Fruit fly (Drosophila melanogaster) whole organism, embryonic: ENCODE data around the gene CG17906.

Experiments used
- Antp ChIP-seq: fragments of 200-800 bp; sonication (Bioruptor generic); optimal IDR thresholded peaks from 3 replicates; lab custom pipeline; 2016; ENCODE audit warnings: missing biosample characterization, missing genetic modification characterization
- Asciz ChIP-seq: fragments of 200-800 bp; sonication (Bioruptor generic); optimal IDR thresholded peaks from 2 replicates; lab custom pipeline; 2017; ENCODE audit warnings: missing biosample characterization, mild to moderate bottlenecking, missing genetic modification characterization, missing genetic modification reagents
- BtbVII ChIP-seq: fragments of 200-800 bp; sonication (Bioruptor generic); optimal IDR thresholded peaks from 3 replicates; lab custom pipeline; 2017; ENCODE audit warnings: missing biosample characterization, mild to moderate bottlenecking, missing genetic modification characterization
- CG10274 ChIP-seq: fragments of 200-800 bp; sonication (Bioruptor generic); optimal IDR thresholded peaks from 3 replicates; lab custom pipeline; 2017; ENCODE audit warnings: missing biosample characterization, mild to moderate bottlenecking, missing genetic modification characterization
- CG10366 ChIP-seq: fragments of 200-800 bp; sonication (Bioruptor generic); IDR thresholded peaks from 2 replicates; pipeline ENCODE4 v1.3.6; 2022; ENCODE audit warnings: missing biosample characterization, missing genetic modification characterization
- CG11456 ChIP-seq: fragments of 200-800 bp; sonication (Bioruptor generic); IDR thresholded peaks from 3 replicates; pipeline ENCODE4 v1.3.6; 2022; ENCODE audit warnings: missing biosample characterization, missing genetic modification characterization
- CG12219 ChIP-seq: fragments of 200-800 bp; sonication (Bioruptor generic); optimal IDR thresholded peaks from 3 replicates; lab custom pipeline; 2018; ENCODE audit warnings: missing biosample characterization, mild to moderate bottlenecking, missing genetic modification characterization
- CG14860 ChIP-seq: fragments of 200-800 bp; sonication (Bioruptor generic); IDR thresholded peaks from 3 replicates; pipeline ENCODE4 v1.3.6; 2022; ENCODE audit warnings: missing biosample characterization, missing genetic modification characterization; ENCODE audit not compliant: partially characterized antibody
- CG15011 ChIP-seq: fragments of 200-800 bp; sonication (Bioruptor generic); optimal IDR thresholded peaks from 3 replicates; lab custom pipeline; 2018; ENCODE audit warnings: missing biosample characterization, mild to moderate bottlenecking, missing genetic modification characterization
- CG15514 ChIP-seq: fragments of 200-800 bp; sonication (Bioruptor generic); optimal IDR thresholded peaks from 3 replicates; lab custom pipeline; 2017; ENCODE audit warnings: missing biosample characterization, missing genetic modification characterization, mild to moderate bottlenecking, moderate library complexity, missing genetic modification reagents
- CG15601 ChIP-seq: fragments of 200-800 bp; sonication (Bioruptor generic); optimal IDR thresholded peaks from 3 replicates; lab custom pipeline; 2019; ENCODE audit warnings: missing biosample characterization, mild to moderate bottlenecking, missing genetic modification characterization, moderate library complexity
- CG17568 ChIP-seq: fragments of 200-800 bp; sonication (Bioruptor generic); optimal IDR thresholded peaks from 2 replicates; lab custom pipeline; 2018; ENCODE audit warnings: missing biosample characterization, mild to moderate bottlenecking, missing genetic modification characterization, moderate library complexity
- CG1832 ChIP-seq: fragments of 200-800 bp; sonication (Bioruptor generic); optimal IDR thresholded peaks from 2 replicates; lab custom pipeline; 2017; ENCODE audit warnings: missing biosample characterization, mild to moderate bottlenecking, missing genetic modification characterization, inconsistent platforms
- CG2712 ChIP-seq: fragments of 200-800 bp; optimal IDR thresholded peaks from 3 replicates; lab custom pipeline; 2019; ENCODE audit warnings: missing biosample characterization, mild to moderate bottlenecking, missing genetic modification characterization, moderate library complexity
- CG32532 ChIP-seq: fragments of 200-800 bp; sonication (Bioruptor generic); IDR thresholded peaks from 2 replicates; pipeline ENCODE4 v1.3.6; 2022; ENCODE audit warnings: missing biosample characterization, missing genetic modification characterization
- CG34224 ChIP-seq: fragments of 200-800 bp; sonication (Bioruptor generic); IDR thresholded peaks from 3 replicates; pipeline ENCODE4 v1.3.6; 2022; ENCODE audit warnings: missing biosample characterization, missing genetic modification characterization; ENCODE audit not compliant: partially characterized antibody
- CG43689 ChIP-seq: fragments of 200-800 bp; sonication (Bioruptor generic); IDR thresholded peaks from 2 replicates; pipeline ENCODE4 v1.3.6; 2022; ENCODE audit warnings: missing biosample characterization, missing genetic modification characterization
- CG7556 ChIP-seq: fragments of 200-800 bp; sonication (Bioruptor generic); optimal IDR thresholded peaks from 2 replicates; lab custom pipeline; 2017; ENCODE audit warnings: missing biosample characterization, mild to moderate bottlenecking, missing genetic modification characterization
- CG7987 ChIP-seq: fragments of 200-800 bp; sonication (Bioruptor generic); optimal IDR thresholded peaks from 2 replicates; lab custom pipeline; 2018; ENCODE audit warnings: missing biosample characterization, mild to moderate bottlenecking, missing genetic modification characterization, moderate library complexity
- Chrac-16 ChIP-seq: fragments of 200-800 bp; sonication (Bioruptor generic); optimal IDR thresholded peaks from 3 replicates; lab custom pipeline; 2016; ENCODE audit warnings: missing biosample characterization, missing genetic modification characterization
- D19A ChIP-seq: fragments of 200-800 bp; optimal IDR thresholded peaks from 3 replicates; lab custom pipeline; 2019; ENCODE audit warnings: missing biosample characterization, mild to moderate bottlenecking, missing genetic modification characterization, moderate library complexity
- Dad ChIP-seq: fragments of 200-800 bp; sonication (Bioruptor generic); optimal IDR thresholded peaks from 3 replicates; lab custom pipeline; 2016; ENCODE audit warnings: missing biosample characterization, missing genetic modification characterization
- Deaf1 ChIP-seq: fragments of 200-800 bp; optimal IDR thresholded peaks from 3 replicates; lab custom pipeline; 2019; ENCODE audit warnings: missing biosample characterization, mild to moderate bottlenecking, missing genetic modification characterization, moderate library complexity
- Doc3 ChIP-seq: fragments of 200-800 bp; sonication (Bioruptor generic); IDR thresholded peaks from 3 replicates; pipeline ENCODE4 v1.3.6; 2022; ENCODE audit warnings: missing biosample characterization, missing genetic modification characterization; ENCODE audit not compliant: partially characterized antibody
- Elba2 ChIP-seq: fragments of 200-800 bp; sonication (Bioruptor generic); optimal IDR thresholded peaks from 3 replicates; lab custom pipeline; 2016; ENCODE audit warnings: missing biosample characterization, missing genetic modification characterization
- Hmx ChIP-seq: fragments of 200-800 bp; sonication (Bioruptor generic); optimal IDR thresholded peaks from 2 replicates; lab custom pipeline; 2016; ENCODE audit warnings: missing biosample characterization, missing genetic modification characterization
- Hr3 ChIP-seq: fragments of 200-800 bp; sonication (Bioruptor generic); optimal IDR thresholded peaks from 3 replicates; lab custom pipeline; 2016; ENCODE audit warnings: missing biosample characterization, missing genetic modification characterization
- NK7.1 ChIP-seq: fragments of 200-800 bp; sonication (Bioruptor generic); optimal IDR thresholded peaks from 3 replicates; lab custom pipeline; 2016; ENCODE audit warnings: missing biosample characterization, missing genetic modification characterization
- Sin3A ChIP-seq: fragments of >200 bp; optimal IDR thresholded peaks from 2 replicates; lab custom pipeline; 2018
- Sox102F ChIP-seq: fragments of 200-800 bp; sonication (Bioruptor generic); optimal IDR thresholded peaks from 2 replicates; lab custom pipeline; 2018; ENCODE audit warnings: missing biosample characterization, mild to moderate bottlenecking, missing genetic modification characterization, moderate library complexity
- abd-A ChIP-seq: fragments of 200-800 bp; sonication (Bioruptor generic); optimal IDR thresholded peaks from 3 replicates; lab custom pipeline; 2019; ENCODE audit warnings: missing biosample characterization, mild to moderate bottlenecking, missing genetic modification characterization, moderate library complexity
- cg ChIP-seq: fragments of 200-800 bp; sonication (Bioruptor generic); optimal IDR thresholded peaks from 3 replicates; lab custom pipeline; 2019; ENCODE audit warnings: missing biosample characterization, mild to moderate bottlenecking, missing genetic modification characterization, moderate library complexity
- chif ChIP-seq, 2 experiments: fragments of 200-800 bp; sonication (Bioruptor generic); optimal IDR thresholded peaks; 3 replicates each; lab custom pipeline; 2016; ENCODE audit warnings: missing biosample characterization in 2 of 2, missing genetic modification characterization in 2 of 2
- dan ChIP-seq: fragments of 200-800 bp; sonication (Bioruptor generic); IDR thresholded peaks from 2 replicates; pipeline ENCODE4 v1.3.6; 2022; ENCODE audit warnings: missing biosample characterization, missing genetic modification characterization
- disco-r ChIP-seq: fragments of 200-800 bp; sonication (Bioruptor generic); optimal IDR thresholded peaks from 2 replicates; lab custom pipeline; 2016; ENCODE audit warnings: missing biosample characterization, missing genetic modification characterization
- eve ChIP-seq, 2 experiments: fragments of >200 bp; optimal IDR thresholded peaks; 2 replicates each; lab custom pipeline; 2017; ENCODE audit warnings: missing biosample characterization in 2 of 2, missing genetic modification characterization in 2 of 2
- eyg ChIP-seq: fragments of 200-800 bp; sonication (Bioruptor generic); optimal IDR thresholded peaks from 3 replicates; lab custom pipeline; 2016; ENCODE audit warnings: missing biosample characterization, missing genetic modification characterization
- fd3F ChIP-seq: fragments of 200-800 bp; sonication (Bioruptor generic); optimal IDR thresholded peaks from 2 replicates; lab custom pipeline; 2018; ENCODE audit warnings: missing biosample characterization, mild to moderate bottlenecking, missing genetic modification characterization, moderate library complexity
- ind ChIP-seq: fragments of 200-800 bp; sonication (Bioruptor generic); optimal IDR thresholded peaks from 3 replicates; lab custom pipeline; 2016; ENCODE audit warnings: missing biosample characterization, missing genetic modification characterization
- jigr1 ChIP-seq: fragments of 200-800 bp; sonication (Bioruptor generic); IDR thresholded peaks from 3 replicates; pipeline ENCODE4 v1.3.6; 2022; ENCODE audit warnings: missing biosample characterization, missing genetic modification characterization
- jing ChIP-seq: fragments of 200-800 bp; sonication (Bioruptor generic); optimal IDR thresholded peaks from 2 replicates; lab custom pipeline; 2018; ENCODE audit warnings: missing biosample characterization, mild to moderate bottlenecking, missing genetic modification characterization
- kah ChIP-seq: fragments of 200-800 bp; sonication (Bioruptor generic); optimal IDR thresholded peaks from 2 replicates; lab custom pipeline; 2018; ENCODE audit warnings: missing biosample characterization, mild to moderate bottlenecking, missing genetic modification characterization
- lola ChIP-seq, 3 experiments: fragments of >200 bp in 2 of 3; fragments of 200-800 bp in 1 of 3; sonication (Bioruptor generic) in 1 of 3; optimal IDR thresholded peaks; 2 replicates each; lab custom pipeline; 2017 to 2019; ENCODE audit warnings: missing biosample characterization in 3 of 3, missing genetic modification characterization in 3 of 3, mild to moderate bottlenecking in 1 of 3, moderate library complexity in 1 of 3
- maf-S ChIP-seq: fragments of 200-800 bp; sonication (Bioruptor generic); optimal IDR thresholded peaks from 2 replicates; lab custom pipeline; 2016; ENCODE audit warnings: missing biosample characterization, missing genetic modification characterization
- mirr ChIP-seq: fragments of 200-800 bp; sonication (Bioruptor generic); optimal IDR thresholded peaks from 3 replicates; lab custom pipeline; 2018; ENCODE audit warnings: missing biosample characterization, mild to moderate bottlenecking, missing genetic modification characterization
- stc ChIP-seq: fragments of 200-800 bp; sonication (Bioruptor generic); IDR thresholded peaks from 2 replicates; pipeline ENCODE4 v1.3.6; 2022; ENCODE audit warnings: missing biosample characterization, missing genetic modification characterization
- tup ChIP-seq: fragments of 200-800 bp; sonication (Bioruptor generic); optimal IDR thresholded peaks from 2 replicates; lab custom pipeline; 2016; ENCODE audit warnings: missing biosample characterization, mild to moderate bottlenecking, missing genetic modification characterization, moderate library complexity
- tx ChIP-seq: fragments of 200-800 bp; sonication (Bioruptor generic); optimal IDR thresholded peaks from 2 replicates; lab custom pipeline; 2016; ENCODE audit warnings: missing biosample characterization, missing genetic modification characterization
- wek ChIP-seq: fragments of 200-800 bp; sonication (Bioruptor generic); optimal IDR thresholded peaks from 3 replicates; lab custom pipeline; 2018; ENCODE audit warnings: missing biosample characterization, mild to moderate bottlenecking, missing genetic modification characterization, moderate library complexity

The CG17906 gene

DNA sequence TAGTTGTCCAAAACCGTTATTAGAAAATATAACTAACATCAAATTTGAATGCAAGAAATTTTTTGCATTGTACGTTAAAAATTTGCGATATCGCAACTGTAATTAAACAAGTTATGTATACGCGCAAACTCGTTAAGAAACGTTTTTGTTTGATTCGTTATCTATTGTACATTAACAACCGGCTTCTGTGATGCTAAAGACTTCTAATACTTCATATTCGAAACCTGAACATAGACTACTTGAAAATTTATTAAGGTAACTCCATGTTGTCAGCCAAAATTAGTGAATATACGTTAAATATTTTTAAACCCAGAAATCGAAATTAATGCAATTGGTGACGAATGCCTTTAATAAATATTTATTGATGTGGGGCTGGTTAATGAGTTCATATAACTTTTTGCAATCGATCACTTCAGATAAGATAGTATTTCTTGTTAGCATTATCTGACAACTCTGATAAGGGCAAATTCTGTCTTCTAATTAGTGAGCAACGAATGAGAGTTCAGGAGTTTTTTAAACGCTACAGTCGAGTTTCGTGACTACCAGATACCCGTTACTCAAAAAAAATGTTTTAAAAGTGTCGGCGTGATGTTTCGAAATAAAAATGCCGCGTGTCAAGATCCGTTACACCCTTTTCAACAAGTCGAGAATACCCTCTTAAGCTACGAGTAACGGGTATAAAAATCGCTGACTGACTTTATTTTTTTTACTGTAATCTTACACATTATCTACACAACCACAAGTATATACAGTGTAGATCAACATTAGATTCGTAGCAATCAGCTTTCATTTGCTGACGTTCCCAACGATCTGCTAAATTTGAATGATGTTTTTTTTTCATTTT lies 41.8 kb upstream of the CG17906 start (continued):
- TF ChIP-seq ind (GFP tag; lab: Kevin White, UChicago) (peak; percentile 35), D19A (tag; lab: Kevin White, UChicago) (no peak), lola (GFP tag; optimal IDR thresholded peaks at IDR 0.05; lab: Kevin White, UChicago) (peak in 1 of 3 experiments; percentile 19), CG34224 (GFP tag; lab: Robert Waterston, UW) (no peak), CG14860 (GFP tag; lab: Robert Waterston, UW) (no peak; the same call in 2 of the 3 replicates), Chrac-16 (GFP tag; lab: Kevin White, UChicago) (peak; percentile 55), CG11456 (GFP tag; lab: Robert Waterston, UW) (no peak), fd3F (GFP tag; lab: Kevin White, UChicago) (no peak), eyg (GFP tag; lab: Kevin White, UChicago) (no peak), mirr (GFP tag; lab: Kevin White, UChicago) (peak; percentile 42), Asciz (GFP tag; lab: Kevin White, UChicago) (no peak), Deaf1 (tag; lab: Kevin White, UChicago) (no peak), tx (GFP tag; lab: Kevin White, UChicago) (no peak), CG1832 (GFP tag; lab: Kevin White, UChicago) (no peak), NK7.1 (GFP tag; lab: Kevin White, UChicago) (no peak), BtbVII (peak; percentile 11), jing (GFP tag; lab: Kevin White, UChicago) (no peak), Antp (GFP tag; lab: Kevin White, UChicago) (peak; percentile 49), CG7987 (GFP tag; lab: Kevin White, UChicago) (no peak), jigr1 (no peak), dan (GFP tag; lab: Robert Waterston, UW) (no peak), CG10366 (GFP tag; lab: Robert Waterston, UW) (peak; percentile 31), CG15011 (no peak), tup (no peak), cg (GFP tag; lab: Kevin White, UChicago) (no peak), wek (GFP tag; lab: Kevin White, UChicago) (peak; percentile 10), chif (GFP tag; optimal IDR thresholded peaks at IDR 0.05; lab: Kevin White, UChicago) (peak in 1 of 2 experiments; percentile 52), CG17568 (GFP tag; lab: Kevin White, UChicago) (no peak), Hmx (GFP tag; lab: Kevin White, UChicago) (no peak), Hr3 (GFP tag; lab: Kevin White, UChicago) (peak; percentile 48), CG10274 (no peak), stc (GFP tag; lab: Robert Waterston, UW) (peak; percentile 56; the same call in 1 of the 2 replicates), disco-r (GFP tag; lab: Kevin White, UChicago) (no peak), Sin3A (lab: Kevin White, UChicago) (no peak), CG2712 (peak; percentile 61), kah (no peak), Doc3 (GFP tag; lab: Robert Waterston, UW) (no peak), Elba2 (GFP tag; lab: Kevin White, UChicago) (peak; percentile 26), CG15514 (GFP tag; lab: Kevin White, UChicago) (peak; percentile 39), CG32532 (GFP tag; lab: Robert Waterston, UW) (peak; percentile 70), Sox102F (peak; percentile 24), eve (GFP tag; optimal IDR thresholded peaks at IDR 0.05; lab: Kevin White, UChicago) (peak in 1 of 2 experiments; percentile 68), CG15601 (tag; lab: Kevin White, UChicago) (no peak), CG12219 (GFP tag; lab: Kevin White, UChicago) (peak; percentile 30), maf-S (no peak), abd-A (tag; lab: Kevin White, UChicago) (no peak), CG7556 (GFP tag; lab: Kevin White, UChicago) (no peak), CG43689 (GFP tag; lab: Robert Waterston, UW) (no peak), Dad (GFP tag; lab: Kevin White, UChicago) (no peak)
